Fruit fly (Drosophila melanogaster) whole organism, adult: ENCODE measurements around the gene pros.

Experiments
- CG11617 ChIP-seq: fragments of 200-800 bp; sonication (Bioruptor generic); optimal IDR thresholded peaks from 2 replicates; lab custom pipeline; 2017; ENCODE audit warnings: mild to moderate bottlenecking, missing biosample characterization, missing genetic modification reagents, missing genetic modification characterization
- pad ChIP-seq: fragments of 200-800 bp; sonication (Bioruptor generic); optimal IDR thresholded peaks from 3 replicates; lab custom pipeline; 2017; ENCODE audit warnings: missing biosample characterization, missing genetic modification characterization, mild to moderate bottlenecking, moderate library complexity, missing genetic modification reagents
- toe ChIP-seq: fragments of 200-800 bp; sonication (Bioruptor generic); optimal IDR thresholded peaks from 2 replicates; lab custom pipeline; 2016; ENCODE audit warnings: missing biosample characterization, missing genetic modification characterization

dm6 chr3R:11372053-11373016, 44.1 kb downstream of the pros start:
- TF ChIP-seq CG11617 (GFP tag; lab: Kevin White, UChicago), result no peak
- TF ChIP-seq pad, result peak; percentile 79
- no peak for TF ChIP-seq toe (GFP tag; lab: Kevin White, UChicago)
